Worm (Caenorhabditis elegans): Measurements from ENCODE around the gene C02F5.3.

DNA sequence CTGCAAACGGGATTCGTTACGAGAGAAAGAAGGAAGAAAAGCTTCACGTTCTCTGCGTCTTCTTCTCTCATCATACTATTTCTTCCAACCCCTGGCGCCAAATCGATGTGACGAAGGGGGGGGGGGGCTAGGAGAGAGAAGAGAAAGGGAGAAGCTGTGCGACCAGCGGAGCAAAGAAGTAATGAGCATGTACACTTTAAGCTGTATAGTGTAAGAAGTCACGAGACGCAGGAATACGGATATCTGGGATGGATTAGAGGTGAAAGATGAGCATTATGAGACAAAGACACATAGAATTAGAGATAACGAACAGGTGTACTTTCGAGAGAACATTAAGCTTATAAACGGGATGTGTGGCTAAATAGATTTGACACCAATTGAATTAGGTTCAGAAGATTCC is 43.9 kb upstream of the C02F5.3 start:
- TF ChIP-seq nhr-237 (tag; optimal IDR thresholded peaks at IDR 0.05): no peak
- no peak for TF ChIP-seq nhr-12 (tag; optimal IDR thresholded peaks at IDR 0.05)
- no peak for TF ChIP-seq elt-3 (tag; optimal IDR thresholded peaks at IDR 0.05)
- TF ChIP-seq snpc-4 (tag; optimal IDR thresholded peaks at IDR 0.05): no peak
- no peak for TF ChIP-seq tbx-8 (GFP tag; optimal IDR thresholded peaks at IDR 0.05)
- peak; percentile 36 for TF ChIP-seq unc-62 (GFP tag; optimal IDR thresholded peaks at IDR 0.05)
- no peak for TF ChIP-seq cnd-1 (tag; optimal IDR thresholded peaks at IDR 0.05)
- no peak for TF ChIP-seq pha-4 (tag; optimal IDR thresholded peaks at IDR 0.05)
- no peak for TF ChIP-seq ceh-43 (GFP tag; optimal IDR thresholded peaks at IDR 0.05)
- no peak for TF ChIP-seq ceh-83 (GFP tag; optimal IDR thresholded peaks at IDR 0.05)
- no peak for TF ChIP-seq unc-39 (tag; optimal IDR thresholded peaks at IDR 0.05)
- TF ChIP-seq mep-1 (tag; optimal IDR thresholded peaks at IDR 0.05): no peak
- no peak for TF ChIP-seq lsy-2 (tag; optimal IDR thresholded peaks at IDR 0.05)
- no peak for TF ChIP-seq sem-2 (GFP tag; optimal IDR thresholded peaks at IDR 0.05)
